Fruit fly (Drosophila melanogaster): Measurements from ENCODE around the gene Mec2.

- TF ChIP-seq Ets98B (GFP tag; IDR thresholded peaks at IDR 0.05) = no peak
- TF ChIP-seq Snoo (tag; optimal IDR thresholded peaks at IDR 0.05) = no peak
- no peak for TF ChIP-seq CG8159 (tag; optimal IDR thresholded peaks at IDR 0.05)
- TF ChIP-seq rn (GFP tag; IDR thresholded peaks at IDR 0.05) = no peak
Observed at dm6 chrX:19174850-19175571, 12.8 kb upstream of the Mec2 start, which contains the start of gene CG33939.
